Fruit fly (Drosophila melanogaster) whole organism, pupa: ENCODE results near the gene CG31681.

ENCODE experiments used
- EcR ChIP-seq: fragments of 200-800 bp; sonication (Bioruptor generic); optimal IDR thresholded peaks from 3 replicates; lab custom pipeline; 2019; ENCODE audit warnings: missing biosample characterization, missing genetic modification characterization, mild to moderate bottlenecking, moderate library complexity, missing genetic modification reagents
- Ets98B ChIP-seq: fragments of 200-800 bp; sonication (Bioruptor generic); IDR thresholded peaks from 2 replicates; pipeline ENCODE4 v1.3.6; 2022; ENCODE audit warnings: missing biosample characterization, missing genetic modification characterization
- fd96Ca ChIP-seq: fragments of 200-800 bp; sonication (Bioruptor generic); IDR thresholded peaks from 3 replicates; pipeline ENCODE4 v1.3.6; 2022; ENCODE audit warnings: missing biosample characterization, missing genetic modification characterization

The CG31681 gene

dm6 chr2L:2238151-2238550 is 48.5 kb downstream of the CG31681 start, which contains the start of gene Tengl3:
Gene Tengl3 (minus strand): TSS chr2L:2238251.
- no peak for TF ChIP-seq Ets98B (GFP tag; lab: Robert Waterston, UW)

dm6 chr2L:2236722-2237121 is 50.0 kb downstream of the CG31681 start, which contains the start of gene Sec24CD:
Gene Sec24CD (minus strand): TSS chr2L:2236844.
- TF ChIP-seq EcR (GFP tag; lab: Kevin White, UChicago) (peak; percentile 36), fd96Ca (GFP tag; lab: Robert Waterston, UW) (no peak)
